Worm (Caenorhabditis elegans): ENCODE results near the gene rsp-5.

rsp-5 gene

ce11 chrII:6500161-6500560 lies 10.2 kb downstream of the rsp-5 start, which contains the start of gene R05G9.5:
R05G9.5 (minus strand) TSS chrII:6500261.
- no peak for TF ChIP-seq C08G9.2 (tag; optimal IDR thresholded peaks at IDR 0.05)
- no peak for TF ChIP-seq madf-2 (tag; optimal IDR thresholded peaks at IDR 0.05)
- no peak for TF ChIP-seq npax-4 (tag; optimal IDR thresholded peaks at IDR 0.05)
- no peak for TF ChIP-seq hlh-30 (tag; optimal IDR thresholded peaks at IDR 0.05; ENCODE audit: insufficient read depth)
- TF ChIP-seq pat-9 (tag; optimal IDR thresholded peaks at IDR 0.05): no peak
- TF ChIP-seq zip-5 (tag; optimal IDR thresholded peaks at IDR 0.05): no peak
- no peak for TF ChIP-seq fkh-6 (tag; optimal IDR thresholded peaks at IDR 0.05)
- no peak for TF ChIP-seq unc-42 (tag; optimal IDR thresholded peaks at IDR 0.05)

- no peak for TF ChIP-seq K09A11.1 (tag; optimal IDR thresholded peaks at IDR 0.05; ENCODE audit: insufficient read depth)
- no peak for TF ChIP-seq ceh-18 (tag; optimal IDR thresholded peaks at IDR 0.05)
- no peak for TF ChIP-seq ceh-31 (tag; optimal IDR thresholded peaks at IDR 0.05)
- no peak for TF ChIP-seq zip-5 (tag; optimal IDR thresholded peaks at IDR 0.05)
- TF ChIP-seq ztf-16 (tag; optimal IDR thresholded peaks at IDR 0.05): no peak
- no peak for TF ChIP-seq tbx-2 (tag; optimal IDR thresholded peaks at IDR 0.05)
- TF ChIP-seq tbx-7 (tag; optimal IDR thresholded peaks at IDR 0.05): no peak
- TF ChIP-seq odd-2 (tag; optimal IDR thresholded peaks at IDR 0.05): no peak
- no peak for TF ChIP-seq hlh-30 (tag; optimal IDR thresholded peaks at IDR 0.05; ENCODE audit: insufficient read depth)
- TF ChIP-seq nhr-11 (tag; optimal IDR thresholded peaks at IDR 0.05): no peak
- TF ChIP-seq ceh-14 (tag; optimal IDR thresholded peaks at IDR 0.05): no peak
- TF ChIP-seq che-1 (tag; optimal IDR thresholded peaks at IDR 0.05): no peak
- no peak for TF ChIP-seq fax-1 (tag; optimal IDR thresholded peaks at IDR 0.05)
- no peak for TF ChIP-seq fkh-10 (GFP tag; optimal IDR thresholded peaks at IDR 0.05)
- TF ChIP-seq lim-6 (tag; optimal IDR thresholded peaks at IDR 0.05): no peak
- no peak for TF ChIP-seq ttx-3 (tag; optimal IDR thresholded peaks at IDR 0.05)
- no peak for TF ChIP-seq syd-9 (tag; optimal IDR thresholded peaks at IDR 0.05)
- no peak for TF ChIP-seq lin-11 (tag; optimal IDR thresholded peaks at IDR 0.05)
- no peak for TF ChIP-seq sdc-2 (tag; optimal IDR thresholded peaks at IDR 0.05)
- no peak for TF ChIP-seq hlh-6 (tag; optimal IDR thresholded peaks at IDR 0.05)
These were observed 11.5 kb downstream of the rsp-5 start, which contains the start of gene R05G9.3 for ce11 chrII:6501420-6501819. R05G9.3 (minus strand) TSS chrII:6501520.

- TF ChIP-seq K02D7.2 (tag; optimal IDR thresholded peaks at IDR 0.05): no peak
- TF ChIP-seq lin-11 (tag; optimal IDR thresholded peaks at IDR 0.05): no peak
- TF ChIP-seq ceh-48 (tag; optimal IDR thresholded peaks at IDR 0.05): no peak
- no peak for TF ChIP-seq nfya-1 (tag; optimal IDR thresholded peaks at IDR 0.05)
- no peak for TF ChIP-seq C08G9.2 (tag; optimal IDR thresholded peaks at IDR 0.05)
- TF ChIP-seq hlh-6 (tag; optimal IDR thresholded peaks at IDR 0.05): no peak
- no peak for TF ChIP-seq pqm-1 (tag; optimal IDR thresholded peaks at IDR 0.05)
- no peak for TF ChIP-seq ttx-3 (tag; optimal IDR thresholded peaks at IDR 0.05)
- no peak for TF ChIP-seq odd-2 (tag; optimal IDR thresholded peaks at IDR 0.05)
- no peak for TF ChIP-seq ama-1 (optimal IDR thresholded peaks at IDR 0.05)
- TF ChIP-seq rnt-1 (tag; optimal IDR thresholded peaks at IDR 0.05): no peak
- no peak for TF ChIP-seq unc-3 (GFP tag; conservative IDR thresholded peaks at IDR 0.05)
- no peak for TF ChIP-seq unc-3 (tag; optimal IDR thresholded peaks at IDR 0.05)
- no peak for TF ChIP-seq nhr-11 (tag; optimal IDR thresholded peaks at IDR 0.05)
These were observed 12.9 kb downstream of the rsp-5 start, which contains the start of gene R05G9.1 for ce11 chrII:6502826-6503225. R05G9.1 (plus strand) TSS chrII:6503168.

ce11 chrII:6513357-6513756 lies 23.4 kb downstream of the rsp-5 start:
- TF ChIP-seq dve-1 (tag; optimal IDR thresholded peaks at IDR 0.05): no peak
- TF ChIP-seq ceh-6 (GFP tag; optimal IDR thresholded peaks at IDR 0.05): no peak
- TF ChIP-seq pax-1 (tag; optimal IDR thresholded peaks at IDR 0.05): no peak
- TF ChIP-seq ttx-3 (tag; optimal IDR thresholded peaks at IDR 0.05): no peak
- TF ChIP-seq ceh-24 (tag; optimal IDR thresholded peaks at IDR 0.05): no peak
- no peak for TF ChIP-seq nhr-232 (tag; optimal IDR thresholded peaks at IDR 0.05)
- TF ChIP-seq eyg-1 (tag; optimal IDR thresholded peaks at IDR 0.05): no peak

Data from whole organism, late embryonic.